Fruit fly (Drosophila melanogaster): ENCODE data around the gene CG9458.

Gene CG9458

DNA sequence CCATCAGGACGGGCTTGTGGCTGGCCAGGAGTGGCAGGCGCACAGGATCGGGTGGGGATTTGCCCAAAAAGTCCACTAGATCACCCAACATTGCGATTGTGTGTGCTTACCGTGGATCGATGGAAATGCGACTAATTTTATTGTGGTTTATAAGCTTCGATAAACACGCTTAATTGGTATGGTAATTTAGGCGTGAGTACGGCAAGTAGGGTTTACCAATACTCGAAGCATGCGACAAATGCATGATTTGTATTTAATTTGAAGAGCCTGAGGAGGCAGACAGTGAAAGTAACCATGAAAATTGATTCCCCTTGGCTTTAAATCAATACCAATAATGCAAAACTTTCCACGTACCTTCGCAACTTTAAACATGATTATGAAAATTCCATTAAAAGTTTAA is at the start of gene CG9458:
CG9458 (minus strand) TSS at position 101 of the 400 bp plus-strand sequence.
- TF ChIP-seq Eip93F (GFP tag; optimal IDR thresholded peaks at IDR 0.05): no peak
- no peak for TF ChIP-seq topi (GFP tag; optimal IDR thresholded peaks at IDR 0.05)
- no peak for TF ChIP-seq acj6 (GFP tag; optimal IDR thresholded peaks at IDR 0.05)
- no peak for TF ChIP-seq dsx (GFP tag; optimal IDR thresholded peaks at IDR 0.05; ENCODE audit: poor library complexity, severe bottlenecking)
- TF ChIP-seq pdm3 (GFP tag; optimal IDR thresholded peaks at IDR 0.05): no peak
- TF ChIP-seq fd59A (GFP tag; optimal IDR thresholded peaks at IDR 0.05): no peak

DNA sequence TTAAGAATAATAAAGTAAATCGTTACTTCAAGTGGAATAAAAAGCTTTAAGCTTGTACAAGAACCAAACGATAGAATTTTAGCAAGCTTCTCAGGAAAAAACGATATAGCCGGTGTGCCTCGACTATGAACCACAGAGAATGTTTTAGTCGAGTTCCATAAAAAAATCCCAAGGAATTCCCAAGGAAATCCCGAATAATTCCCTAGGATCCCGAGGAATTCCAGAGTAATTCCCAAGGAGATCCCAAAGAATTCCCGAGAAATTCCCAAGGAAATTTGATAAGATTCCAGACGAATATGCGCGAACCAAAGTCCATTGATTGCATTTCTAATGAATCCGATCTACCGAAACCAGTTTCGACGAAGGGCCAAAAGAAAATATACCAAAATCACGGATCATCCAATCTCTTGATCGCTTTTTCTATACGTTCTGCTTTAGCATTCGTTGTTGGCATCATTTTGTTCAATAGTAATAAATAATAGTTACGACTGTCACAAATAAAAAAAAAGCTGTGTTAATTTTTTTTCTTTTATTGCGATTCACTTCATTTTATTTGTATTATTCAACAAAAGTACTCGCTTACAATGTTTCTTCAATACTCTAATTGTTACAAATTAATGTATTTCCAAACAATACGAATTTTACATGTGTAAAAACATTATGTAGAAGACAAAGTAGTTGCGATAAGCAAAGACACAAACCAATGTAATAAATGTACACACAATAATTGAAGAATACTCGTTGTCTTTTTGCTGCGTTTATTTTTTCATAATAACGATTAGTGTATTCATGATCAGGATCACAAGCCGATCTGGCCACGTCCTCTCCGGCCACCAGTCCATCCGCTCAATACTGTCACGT is 49.1 kb upstream of the CG9458 start:
- TF ChIP-seq Smox (GFP tag; optimal IDR thresholded peaks at IDR 0.05): no peak
- no peak for TF ChIP-seq Sox15 (GFP tag; optimal IDR thresholded peaks at IDR 0.05)
- peak; percentile 87 for TF ChIP-seq dsx (GFP tag; optimal IDR thresholded peaks at IDR 0.05; ENCODE audit: poor library complexity, severe bottlenecking)
- TF ChIP-seq OdsH (GFP tag; optimal IDR thresholded peaks at IDR 0.05): no peak
- TF ChIP-seq Ets21C (GFP tag; optimal IDR thresholded peaks at IDR 0.05): no peak
- peak; percentile 50 for TF ChIP-seq Eip78C (GFP tag)
- no peak for TF ChIP-seq CG15336 (GFP tag; IDR thresholded peaks at IDR 0.05)
- no peak for TF ChIP-seq CG6808 (GFP tag; optimal IDR thresholded peaks at IDR 0.05)

DNA sequence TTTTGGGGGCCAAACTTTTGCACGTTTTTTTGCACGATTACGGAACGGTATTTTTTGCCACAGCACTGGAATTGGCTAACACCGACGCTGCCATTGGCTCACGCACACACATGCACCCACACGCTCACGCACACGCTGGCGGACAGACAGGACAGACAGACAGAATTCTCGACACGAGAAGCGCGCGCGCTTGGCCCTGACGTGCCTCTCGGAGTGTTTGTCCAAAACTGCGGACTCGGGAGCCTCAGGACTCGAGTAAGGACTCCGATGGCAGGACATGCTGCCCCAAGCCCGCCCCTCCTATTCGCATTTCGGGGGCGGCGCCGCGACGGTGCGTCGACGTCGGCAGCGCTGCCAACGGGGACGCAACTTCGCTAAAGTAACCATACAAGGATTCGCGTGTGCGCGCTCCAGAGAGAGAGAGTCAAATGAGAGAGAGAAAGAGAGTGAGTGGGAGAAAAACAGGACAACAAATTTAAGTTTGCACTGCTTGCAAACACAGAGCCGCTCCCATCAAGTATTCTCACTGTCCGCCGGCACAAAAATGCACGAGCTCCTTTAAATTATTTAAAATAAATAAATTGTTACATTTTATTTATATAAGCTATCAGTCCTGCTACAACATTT is 48.3 kb upstream of the CG9458 start, which contains the start of gene Teh1:
Teh1 (minus strand) TSS at position 210 of the 627 bp plus-strand sequence.
- TF ChIP-seq CG6163 (GFP tag; IDR thresholded peaks at IDR 0.05) (0 out of 3 replicates have a peak, but pooled peaks have one; percentile 34), Hr4 (GFP tag; optimal IDR thresholded peaks at IDR 0.05) (no peak)

DNA sequence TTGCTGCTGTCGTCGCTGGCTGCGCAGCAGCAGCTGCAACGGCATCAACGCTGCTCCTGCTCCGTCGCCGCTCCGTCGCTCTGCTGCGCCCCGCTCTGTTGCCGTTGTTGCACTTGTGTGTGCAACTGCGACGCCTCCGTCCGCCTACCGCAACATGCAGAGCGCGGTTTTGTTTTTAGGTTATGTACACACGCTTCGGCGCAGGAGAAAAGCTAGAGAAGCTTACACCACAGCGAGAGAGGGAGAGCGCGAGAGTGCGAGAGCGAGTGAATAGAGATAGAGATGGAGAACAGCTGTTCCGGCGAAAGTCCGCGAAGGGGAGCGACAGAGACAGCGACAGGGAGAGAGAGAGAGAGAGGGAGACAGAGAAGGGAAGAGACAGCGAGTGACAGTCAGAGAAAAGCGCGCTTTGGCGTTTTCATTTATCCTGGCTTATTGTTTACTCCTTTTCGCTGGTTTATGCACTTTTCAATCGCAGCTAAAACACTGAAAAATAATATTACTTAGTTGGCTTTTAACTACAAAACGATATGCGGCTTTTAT is 46.2 kb upstream of the CG9458 start:
- TF ChIP-seq fkh (GFP tag; optimal IDR thresholded peaks at IDR 0.05): peak; percentile 3
- TF ChIP-seq CG6854 (GFP tag; optimal IDR thresholded peaks at IDR 0.05): no peak

DNA sequence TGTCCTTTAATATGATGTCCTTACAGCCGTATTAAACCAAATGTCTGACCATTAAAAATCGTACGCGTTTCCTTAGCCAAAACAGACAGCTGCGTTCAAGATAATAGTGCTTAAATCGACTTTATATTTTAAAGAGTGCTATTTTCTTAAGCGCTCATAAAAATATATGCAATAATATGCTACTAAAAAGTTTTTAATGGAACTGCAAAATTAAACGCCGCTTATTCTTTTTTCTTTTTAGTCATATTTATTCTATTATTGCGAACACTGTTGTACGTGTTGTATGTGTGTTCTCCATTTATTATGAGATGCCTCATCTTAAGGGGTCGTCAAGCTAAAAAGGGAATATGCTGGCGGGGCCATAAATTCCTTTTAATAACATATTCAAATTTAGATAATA is 40.9 kb upstream of the CG9458 start:
- TF ChIP-seq svp (GFP tag): peak; percentile 20
- TF ChIP-seq CG6276 (GFP tag; optimal IDR thresholded peaks at IDR 0.05): no peak
- TF ChIP-seq Hr39 (GFP tag; optimal IDR thresholded peaks at IDR 0.05): no peak
- TF ChIP-seq Eip78C (GFP tag): peak; percentile 46

DNA sequence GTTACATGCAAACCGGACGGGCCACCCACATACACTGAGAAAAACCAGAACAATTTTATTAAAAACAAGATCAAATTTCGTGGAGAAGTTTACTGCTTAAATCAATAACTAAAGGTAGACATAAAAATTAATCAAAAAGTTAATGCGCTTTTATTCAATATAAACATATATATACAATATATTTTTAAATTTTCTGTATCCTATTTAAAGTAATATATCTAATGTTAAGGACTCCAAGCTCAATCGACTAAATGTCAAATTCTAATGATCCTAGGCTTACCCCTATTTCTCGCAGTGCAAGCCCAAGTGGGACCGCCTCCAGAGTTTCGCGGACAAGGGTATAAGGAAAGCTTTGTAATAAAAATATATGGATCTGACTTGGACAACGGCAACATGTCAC is 38.1 kb upstream of the CG9458 start:
- TF ChIP-seq dsx (GFP tag; optimal IDR thresholded peaks at IDR 0.05; ENCODE audit: poor library complexity, severe bottlenecking) (peak; percentile 8), salr (GFP tag; optimal IDR thresholded peaks at IDR 0.05) (no peak), Hr39 (GFP tag; optimal IDR thresholded peaks at IDR 0.05) (no peak), Eip78C (GFP tag) (peak; percentile 38), CG8119 (GFP tag; IDR thresholded peaks at IDR 0.05) (0 out of 3 replicates have a peak, but pooled peaks have one; percentile 33), CG32006 (GFP tag; optimal IDR thresholded peaks at IDR 0.05) (peak; percentile 25), CG6808 (GFP tag; optimal IDR thresholded peaks at IDR 0.05) (no peak), esn (GFP tag; optimal IDR thresholded peaks at IDR 0.05) (no peak), pdm3 (GFP tag; optimal IDR thresholded peaks at IDR 0.05) (no peak), CG10631 (GFP tag; optimal IDR thresholded peaks at IDR 0.05) (peak; percentile 5)

DNA sequence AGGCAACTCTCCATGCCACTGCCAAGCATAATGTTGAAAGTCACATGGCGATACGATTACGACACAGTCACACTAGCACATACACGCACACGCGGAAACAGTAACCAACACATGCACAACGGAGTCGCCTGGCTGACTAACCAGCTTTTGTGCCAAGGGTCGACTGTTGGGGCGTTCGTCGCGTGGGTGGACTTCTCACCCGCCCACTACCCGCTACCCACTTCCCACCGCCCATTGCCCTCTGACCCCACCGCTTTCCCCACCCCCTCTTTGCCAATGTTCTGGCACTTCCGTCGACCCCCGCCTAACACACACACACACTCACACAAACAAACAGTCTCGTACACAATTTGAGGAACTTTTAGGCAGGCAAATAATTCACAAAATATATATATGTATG is 32.0 kb upstream of the CG9458 start:
- TF ChIP-seq CG7368 (GFP tag; optimal IDR thresholded peaks at IDR 0.05) (peak; percentile 3), vri (GFP tag; optimal IDR thresholded peaks at IDR 0.05) (no peak)
